Fruit fly (Drosophila melanogaster): ENCODE measurements around the gene Ppox.
A peak's percentile ranks its signal among the peaks of the same experiment; 100 is the strongest.

Ppox gene

dm6 chr3R:24626003-24626486 lies 35.6 kb downstream of the Ppox start (continued):
- TF ChIP-seq Eip93F (GFP tag; optimal IDR thresholded peaks at IDR 0.05) (peak; percentile 59), lz (GFP tag; optimal IDR thresholded peaks at IDR 0.05) (peak; percentile 55), net (GFP tag; optimal IDR thresholded peaks at IDR 0.05) (peak; percentile 65), pdm3 (GFP tag; optimal IDR thresholded peaks at IDR 0.05) (no peak), achi (GFP tag; optimal IDR thresholded peaks at IDR 0.05) (peak; percentile 20), Hr4 (GFP tag; optimal IDR thresholded peaks at IDR 0.05) (no peak), CG3919 (GFP tag; optimal IDR thresholded peaks at IDR 0.05) (peak; percentile 2), CG8119 (GFP tag; IDR thresholded peaks at IDR 0.05) (0 out of 3 replicates have a peak, but pooled peaks have one; percentile 49), spab (GFP tag; optimal IDR thresholded peaks at IDR 0.05) (no peak), CG15336 (GFP tag; IDR thresholded peaks at IDR 0.05) (peak; percentile 58), CG11762 (GFP tag; optimal IDR thresholded peaks at IDR 0.05; ENCODE audit: insufficient read depth) (no peak), CG8319 (GFP tag; optimal IDR thresholded peaks at IDR 0.05) (peak; percentile 3), Lpt (GFP tag; optimal IDR thresholded peaks at IDR 0.05) (peak; percentile 30), esn (GFP tag; optimal IDR thresholded peaks at IDR 0.05) (peak; percentile 55), Met (GFP tag; optimal IDR thresholded peaks at IDR 0.05) (no peak), CG7368 (GFP tag; optimal IDR thresholded peaks at IDR 0.05) (peak; percentile 41), Eip78C (GFP tag) (peak; percentile 87), Eip75B (GFP tag; optimal IDR thresholded peaks at IDR 0.05) (peak; percentile 25), Sox14 (GFP tag; optimal IDR thresholded peaks at IDR 0.05) (peak; percentile 36), Sox102F (GFP tag; optimal IDR thresholded peaks at IDR 0.05) (peak; percentile 36), CG6854 (GFP tag; optimal IDR thresholded peaks at IDR 0.05) (no peak), Gug (GFP tag; IDR thresholded peaks at IDR 0.05) (no peak), fd59A (GFP tag; optimal IDR thresholded peaks at IDR 0.05) (peak; percentile 10), dac (GFP tag; optimal IDR thresholded peaks at IDR 0.05) (peak; percentile 38), acj6 (GFP tag; optimal IDR thresholded peaks at IDR 0.05) (peak; percentile 17), svp (GFP tag) (peak; percentile 73), Ets96B (tag; optimal IDR thresholded peaks at IDR 0.05) (no peak), Blimp-1 (GFP tag; optimal IDR thresholded peaks at IDR 0.05) (no peak), CG6808 (GFP tag; optimal IDR thresholded peaks at IDR 0.05) (no peak)

DNA sequence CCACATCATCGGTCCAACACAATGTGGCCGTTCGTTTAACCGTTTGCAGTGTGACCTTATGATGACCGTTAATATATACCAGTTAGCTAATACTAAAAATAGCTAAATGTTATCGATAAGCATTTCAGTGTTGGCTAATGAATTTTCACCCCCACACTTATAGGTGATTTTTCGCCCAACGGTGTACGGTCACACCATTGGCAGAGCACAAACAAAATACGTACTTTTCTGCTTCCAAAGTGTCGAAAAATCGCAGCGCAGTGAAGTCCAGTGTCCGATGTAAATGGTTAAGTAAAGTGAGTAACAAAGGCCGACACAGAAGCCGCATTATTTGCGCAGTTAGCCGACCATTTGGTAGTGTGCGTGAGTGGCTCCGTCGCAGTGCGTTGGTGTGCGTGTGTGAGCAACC lies 36.1 kb downstream of the Ppox start, which contains the start of the genes Syx18 and atl:
Gene Syx18, minus strand, starts transcription at position 46 of the 409 bp plus-strand sequence.
Gene atl, plus strand, starts transcription at position 155 of the 409 bp plus-strand sequence.
- no peak for TF ChIP-seq CG31627 (GFP tag; optimal IDR thresholded peaks at IDR 0.05)
- TF ChIP-seq CG4318 (GFP tag; optimal IDR thresholded peaks at IDR 0.05): no peak
- no peak for TF ChIP-seq CG10669 (GFP tag; optimal IDR thresholded peaks at IDR 0.05)
- no peak for TF ChIP-seq CG32006 (GFP tag; optimal IDR thresholded peaks at IDR 0.05)
- no peak for TF ChIP-seq CG6792 (GFP tag; optimal IDR thresholded peaks at IDR 0.05)
- TF ChIP-seq vri (GFP tag; optimal IDR thresholded peaks at IDR 0.05): peak; percentile 30
- peak in 1 of 2 experiments; percentile 37 for TF ChIP-seq ss (GFP tag; optimal IDR thresholded peaks at IDR 0.05)
- no peak for TF ChIP-seq Gug (GFP tag; IDR thresholded peaks at IDR 0.05)
- no peak for TF ChIP-seq Ets96B (tag; optimal IDR thresholded peaks at IDR 0.05)
- no peak for TF ChIP-seq CG8319 (GFP tag; optimal IDR thresholded peaks at IDR 0.05)
- TF ChIP-seq CG9139 (GFP tag; optimal IDR thresholded peaks at IDR 0.05): no peak
- TF ChIP-seq Sox14 (GFP tag; optimal IDR thresholded peaks at IDR 0.05): peak; percentile 27
- no peak for TF ChIP-seq CG6808 (GFP tag; optimal IDR thresholded peaks at IDR 0.05)
- no peak for TF ChIP-seq pdm3 (GFP tag; optimal IDR thresholded peaks at IDR 0.05)
- no peak for TF ChIP-seq dsx (GFP tag; optimal IDR thresholded peaks at IDR 0.05; ENCODE audit: poor library complexity, severe bottlenecking)
- TF ChIP-seq Eip78C (GFP tag): no peak
- no peak for TF ChIP-seq fkh (GFP tag; optimal IDR thresholded peaks at IDR 0.05)
- TF ChIP-seq Hr4 (GFP tag; optimal IDR thresholded peaks at IDR 0.05): no peak
- peak; percentile 18 for TF ChIP-seq CG3032 (tag; optimal IDR thresholded peaks at IDR 0.05)
- TF ChIP-seq Sox102F (GFP tag; optimal IDR thresholded peaks at IDR 0.05): no peak
- peak; percentile 20 for TF ChIP-seq CG1621 (tag; optimal IDR thresholded peaks at IDR 0.05)
- no peak for TF ChIP-seq Smox (GFP tag; optimal IDR thresholded peaks at IDR 0.05)
- no peak for TF ChIP-seq topi (GFP tag; optimal IDR thresholded peaks at IDR 0.05)
- TF ChIP-seq OdsH (GFP tag; optimal IDR thresholded peaks at IDR 0.05): no peak
- no peak for TF ChIP-seq Sox15 (GFP tag; optimal IDR thresholded peaks at IDR 0.05)
- no peak for TF ChIP-seq Eip93F (GFP tag; optimal IDR thresholded peaks at IDR 0.05)
- TF ChIP-seq achi (GFP tag; optimal IDR thresholded peaks at IDR 0.05): no peak
- no peak for TF ChIP-seq Hr38 (GFP tag; optimal IDR thresholded peaks at IDR 0.05)
